Worm (Caenorhabditis elegans) whole organism, L1 larva: ENCODE results near the gene nhr-167.

Source experiments
- C16A3.4 ChIP-seq: fragments of 150-350 bp; optimal IDR thresholded peaks from 2 replicates; lab custom pipeline; 2014; ENCODE audit warnings: missing biosample characterization, missing genetic modification characterization
- C34B4.2 ChIP-seq: sonication (generic microtip); optimal IDR thresholded peaks from 2 replicates; lab custom pipeline; 2017; ENCODE audit warnings: mild to moderate bottlenecking, missing genetic modification characterization, missing compliant biosample characterization
- F16B12.6 ChIP-seq: fragments of 150-350 bp; optimal IDR thresholded peaks from 2 replicates; lab custom pipeline; 2014; ENCODE audit warnings: missing biosample characterization, missing genetic modification characterization
- alr-1 ChIP-seq: fragments of 200-800 bp; sonication (Bioruptor generic); optimal IDR thresholded peaks from 2 replicates; lab custom pipeline; 2018; ENCODE audit warnings: borderline replicate concordance, mild to moderate bottlenecking, missing genetic modification characterization, missing compliant biosample characterization
- ceh-63 ChIP-seq: fragments of 200-800 bp; sonication (Bioruptor generic); optimal IDR thresholded peaks from 2 replicates; lab custom pipeline; 2018; ENCODE audit warnings: mild to moderate bottlenecking, missing genetic modification characterization, missing compliant biosample characterization
- ceh-88 ChIP-seq: fragments of 200-800 bp; sonication (Bioruptor generic); IDR thresholded peaks from 2 replicates; pipeline ENCODE4 v1.3.6; 2022; ENCODE audit warnings: missing genetic modification characterization, missing compliant biosample characterization
- dpl-1 ChIP-seq, 3 experiments: fragments of 150-350 bp in 2 of 3; sonication (generic microtip) in 1 of 3; optimal IDR thresholded peaks; 2 replicates each; lab custom pipeline; 2014 to 2017; ENCODE audit warnings: missing biosample characterization in 3 of 3, missing genetic modification characterization in 3 of 3, missing genetic modification reagents in 3 of 3
- dsc-1 ChIP-seq: sonication (generic microtip); optimal IDR thresholded peaks from 2 replicates; lab custom pipeline; 2016; ENCODE audit warnings: mild to moderate bottlenecking, missing genetic modification characterization, missing compliant biosample characterization
- efl-3 ChIP-seq: fragments of 200-800 bp; sonication (Bioruptor generic); optimal IDR thresholded peaks from 2 replicates; lab custom pipeline; 2018; ENCODE audit warnings: mild to moderate bottlenecking, missing genetic modification characterization, missing compliant biosample characterization
- egl-13 ChIP-seq: sonication (generic microtip); optimal IDR thresholded peaks from 2 replicates; lab custom pipeline; 2016; ENCODE audit warnings: missing genotype, missing genetic modification reagents, missing genetic modification characterization, missing compliant biosample characterization
- egl-27 ChIP-seq, 2 experiments: fragments of 150-350 bp in 1 of 2; sonication (generic microtip); optimal IDR thresholded peaks; 3 replicates each; lab custom pipeline; 2017 to 2018; ENCODE audit warnings: missing biosample characterization in 2 of 2, missing genetic modification characterization in 2 of 2, missing genetic modification reagents in 2 of 2
- elt-2 ChIP-seq: sonication (generic microtip); optimal IDR thresholded peaks from 2 replicates; lab custom pipeline; 2016; ENCODE audit warnings: missing genetic modification characterization, mild to moderate bottlenecking, inconsistent platforms, missing compliant biosample characterization, missing genetic modification reagents
- elt-3 ChIP-seq, 6 experiments: fragments of 150-350 bp in 1 of 6; sonication (generic microtip); optimal IDR thresholded peaks; 2 replicates each; lab custom pipeline; 2017 to 2018; ENCODE audit warnings: missing biosample characterization in 6 of 6, missing genetic modification characterization in 6 of 6, inconsistent platforms in 1 of 6
- fos-1 ChIP-seq: fragments of 150-350 bp; optimal IDR thresholded peaks from 2 replicates; lab custom pipeline; 2014; ENCODE audit warnings: missing biosample characterization, missing genetic modification characterization
- hpl-2 ChIP-seq: fragments of 150-350 bp; optimal IDR thresholded peaks from 2 replicates; lab custom pipeline; 2014; ENCODE audit warnings: missing biosample characterization, missing genetic modification reagents, missing genetic modification characterization
- lin-13 ChIP-seq: fragments of 150-350 bp; optimal IDR thresholded peaks from 2 replicates; lab custom pipeline; 2014; ENCODE audit warnings: missing biosample characterization, missing genetic modification reagents, missing genetic modification characterization
- lin-15B ChIP-seq: fragments of 150-350 bp; sonication (generic microtip); optimal IDR thresholded peaks from 3 replicates; lab custom pipeline; 2014; ENCODE audit warnings: missing biosample characterization, missing genetic modification characterization
- lin-39 ChIP-seq: fragments of 150-350 bp; optimal IDR thresholded peaks from 2 replicates; lab custom pipeline; 2014; ENCODE audit warnings: missing biosample characterization, missing genetic modification reagents, missing genetic modification characterization
- lsy-2 ChIP-seq, 2 experiments: fragments of 150-350 bp; optimal IDR thresholded peaks; 2 replicates each; lab custom pipeline; 2014; ENCODE audit warnings: missing biosample characterization in 2 of 2, missing genetic modification characterization in 2 of 2
- mdl-1 ChIP-seq, 2 experiments: fragments of 150-350 bp; optimal IDR thresholded peaks; 2 replicates each; lab custom pipeline; 2014 to 2017; ENCODE audit warnings: missing biosample characterization in 2 of 2, missing genetic modification characterization in 2 of 2, inconsistent platforms in 1 of 2
- mef-2 ChIP-seq: fragments of 150-350 bp; optimal IDR thresholded peaks from 2 replicates; lab custom pipeline; 2014; ENCODE audit warnings: missing biosample characterization, missing genetic modification characterization
- mep-1 ChIP-seq: fragments of 150-350 bp; optimal IDR thresholded peaks from 2 replicates; lab custom pipeline; 2014; ENCODE audit warnings: missing biosample characterization, missing genetic modification characterization
- nhr-47 ChIP-seq: sonication (generic microtip); optimal IDR thresholded peaks from 2 replicates; lab custom pipeline; 2016; ENCODE audit warnings: mild to moderate bottlenecking, missing genetic modification characterization, moderate library complexity, missing compliant biosample characterization
- nhr-84 ChIP-seq: sonication (generic microtip); optimal IDR thresholded peaks from 2 replicates; lab custom pipeline; 2017; ENCODE audit warnings: missing biosample characterization, missing genetic modification characterization
- pag-3 ChIP-seq: sonication (generic microtip); optimal IDR thresholded peaks from 2 replicates; lab custom pipeline; 2017; ENCODE audit warnings: missing genetic modification characterization, mild to moderate bottlenecking, missing compliant biosample characterization, antibody characterized with exemption, borderline replicate concordance; ENCODE audit not compliant: insufficient read depth
- skn-1 ChIP-seq: fragments of 150-350 bp; optimal IDR thresholded peaks from 2 replicates; lab custom pipeline; 2014; ENCODE audit warnings: missing biosample characterization, missing genetic modification characterization
- tlp-1 ChIP-seq: fragments of 150-350 bp; optimal IDR thresholded peaks from 2 replicates; lab custom pipeline; 2014; ENCODE audit warnings: missing biosample characterization, missing genetic modification characterization
- unc-130 ChIP-seq: fragments of 150-350 bp; optimal IDR thresholded peaks from 2 replicates; lab custom pipeline; 2017; ENCODE audit warnings: missing biosample characterization, missing genetic modification characterization, inconsistent platforms
- unc-30 ChIP-seq: sonication (generic microtip); optimal IDR thresholded peaks from 2 replicates; lab custom pipeline; 2017; ENCODE audit warnings: missing biosample characterization, missing genetic modification characterization
- unc-86 ChIP-seq: sonication (generic microtip); optimal IDR thresholded peaks from 2 replicates; lab custom pipeline; 2016; ENCODE audit warnings: missing genetic modification characterization, missing compliant biosample characterization
- zag-1 ChIP-seq: fragments of 150-350 bp; optimal IDR thresholded peaks from 2 replicates; lab custom pipeline; 2014; ENCODE audit warnings: missing biosample characterization, missing genetic modification characterization
- ztf-11 ChIP-seq, 2 experiments: sonication (generic microtip); optimal IDR thresholded peaks; 2 replicates each; lab custom pipeline; 2016 to 2017; ENCODE audit warnings: missing genetic modification characterization in 2 of 2, missing biosample characterization in 1 of 2, missing compliant biosample characterization in 1 of 2

The nhr-167 gene

ce11 chrX:11934933-11935332 lies 47.0 kb downstream of the nhr-167 start (continued):
- TF ChIP-seq nhr-84 (tag; lab: Kevin White, UChicago) = no peak
- TF ChIP-seq F16B12.6 = no peak
- peak; percentile 36 for TF ChIP-seq unc-86 (tag; lab: Kevin White, UChicago)
- TF ChIP-seq mdl-1 (tag; optimal IDR thresholded peaks at IDR 0.05; lab: Kevin White, UChicago) = peak in 1 of 2 experiments; percentile 21
- no peak for TF ChIP-seq dpl-1 (GFP tag; optimal IDR thresholded peaks at IDR 0.05; lab: Kevin White, UChicago)
- no peak for TF ChIP-seq C34B4.2 (tag; lab: Kevin White, UChicago)
- TF ChIP-seq lin-15B (tag; lab: Kevin White, UChicago) = no peak
- peak in 1 of 2 experiments; percentile 17 for TF ChIP-seq lsy-2 (tag; optimal IDR thresholded peaks at IDR 0.05; lab: Kevin White, UChicago)
- TF ChIP-seq efl-3 (GFP tag; lab: Kevin White, UChicago) = no peak
- peak; percentile 27 for TF ChIP-seq mep-1 (tag; lab: Kevin White, UChicago)
- no peak for TF ChIP-seq mef-2 (tag; lab: Kevin White, UChicago)
- TF ChIP-seq hpl-2 (GFP tag; lab: Kevin White, UChicago) = no peak
- peak; percentile 23 for TF ChIP-seq unc-130 (tag; lab: Kevin White, UChicago)
- TF ChIP-seq elt-2 (tag; lab: Kevin White, UChicago) = peak; percentile 18
- TF ChIP-seq ceh-88 (GFP tag; lab: Robert Waterston, UW) = peak; percentile 49; the same call in 1 of the 2 replicates
- TF ChIP-seq tlp-1 (tag; lab: Kevin White, UChicago) = no peak
- peak; percentile 10 for TF ChIP-seq fos-1 (tag; lab: Kevin White, UChicago)
- peak; percentile 67 for TF ChIP-seq dsc-1
- TF ChIP-seq C16A3.4 = peak; percentile 57
- TF ChIP-seq unc-30 = no peak
- TF ChIP-seq lin-13 (GFP tag; lab: Kevin White, UChicago) = no peak
- peak; percentile 78 for TF ChIP-seq nhr-47 (tag; lab: Kevin White, UChicago)
- TF ChIP-seq ceh-63 = no peak

- TF ChIP-seq skn-1 (tag; lab: Kevin White, UChicago) (no peak), elt-3 (tag; optimal IDR thresholded peaks at IDR 0.05; lab: Kevin White, UChicago) (no peak), lin-39 (tag; lab: Kevin White, UChicago) (no peak), egl-27 (tag; optimal IDR thresholded peaks at IDR 0.05; lab: Kevin White, UChicago) (no peak), ztf-11 (tag; optimal IDR thresholded peaks at IDR 0.05; lab: Kevin White, UChicago) (no peak), lin-15B (tag; lab: Kevin White, UChicago) (no peak), elt-2 (tag; lab: Kevin White, UChicago) (no peak), alr-1 (tag; lab: Kevin White, UChicago) (no peak), hpl-2 (GFP tag; lab: Kevin White, UChicago) (no peak)
- TF ChIP-seq, all 84 proteins: peak for 0
These were observed 48.3 kb downstream of the nhr-167 start for ce11 chrX:11933547-11933946.

ce11 chrX:11931559-11931958 lies 50.3 kb downstream of the nhr-167 start, which contains the start of gene dot-1.4:
dot-1.4 (minus strand) TSS chrX:11931659.
- TF ChIP-seq zag-1 (no peak), egl-13 (tag; lab: Kevin White, UChicago) (no peak), F16B12.6 (no peak), pag-3 (tag; lab: Kevin White, UChicago) (no peak), efl-3 (GFP tag; lab: Kevin White, UChicago) (no peak)
